Fruit fly (Drosophila melanogaster): ENCODE results near the gene Nbr.

Gene Nbr

DNA sequence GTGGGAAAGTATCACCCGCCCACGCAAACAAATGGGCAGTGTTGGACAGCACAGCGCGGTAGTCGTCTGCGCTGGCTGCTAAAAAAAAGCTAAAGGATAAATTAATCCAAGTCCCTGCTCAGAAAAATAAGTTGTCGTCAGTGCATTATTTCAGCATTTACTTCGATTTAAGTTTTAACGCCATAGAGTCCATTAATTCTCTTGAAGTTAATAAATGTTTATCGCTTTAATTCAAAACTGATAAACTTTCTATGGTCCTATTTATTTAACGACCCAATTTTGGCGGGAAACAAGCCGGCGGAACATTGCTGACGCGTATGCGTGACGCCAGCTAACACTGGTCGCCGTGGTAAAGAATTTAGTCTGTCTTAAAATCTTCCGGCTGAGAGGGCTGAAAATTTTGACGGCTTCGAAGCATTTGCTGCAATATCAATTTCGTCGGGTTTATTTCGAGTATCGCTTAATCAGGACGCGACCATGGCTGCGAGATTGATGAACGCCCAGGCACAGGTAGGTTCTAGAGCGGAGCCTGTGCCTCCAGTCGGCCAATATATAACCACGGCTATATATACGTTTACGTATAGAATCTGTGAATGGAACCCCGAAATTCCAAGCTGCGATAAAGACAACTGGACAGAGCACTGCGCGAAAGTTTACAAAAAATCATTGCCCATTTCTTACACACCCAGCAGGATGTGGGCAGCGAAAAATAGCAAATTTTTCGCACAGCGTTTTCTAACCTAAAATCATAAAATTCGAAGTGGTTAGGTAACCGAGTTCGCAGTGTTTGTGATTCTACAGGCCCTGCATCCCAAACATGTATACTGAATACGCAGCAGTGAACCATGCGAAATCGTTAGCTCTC, 5.6 kb upstream of the Nbr start, which contains the start of the genes mAcon1, CG43345 and CG43346 (continued):
- TF ChIP-seq insv (GFP tag; optimal IDR thresholded peaks at IDR 0.05) (peak in 1 of 2 experiments; percentile 34), B-H1 (GFP tag; IDR thresholded peaks at IDR 0.05) (peak; percentile 41; the same call in 1 of the 3 replicates), ase (GFP tag; IDR thresholded peaks at IDR 0.05) (no peak), Oli (tag; optimal IDR thresholded peaks at IDR 0.05) (peak; percentile 75), HmgD (GFP tag; optimal IDR thresholded peaks at IDR 0.05) (peak; percentile 88), pho (GFP tag; optimal IDR thresholded peaks at IDR 0.05) (peak; percentile 94), Lim3 (GFP tag; IDR thresholded peaks at IDR 0.05) (no peak), CG12236 (GFP tag; optimal IDR thresholded peaks at IDR 0.05) (peak; percentile 58), HLH3B (GFP tag; IDR thresholded peaks at IDR 0.05) (peak; percentile 46; the same call in 1 of the 2 replicates), NC2β (GFP tag; optimal IDR thresholded peaks at IDR 0.05) (peak; percentile 80), gcm2 (GFP tag; optimal IDR thresholded peaks at IDR 0.05) (peak; percentile 52), Xbp1 (GFP tag; optimal IDR thresholded peaks at IDR 0.05) (peak; percentile 84), CG4328 (GFP tag; optimal IDR thresholded peaks at IDR 0.05) (peak; percentile 77), CG8765 (GFP tag; IDR thresholded peaks at IDR 0.05) (peak; percentile 19; the same call in 1 of the 2 replicates), gcm (GFP tag; optimal IDR thresholded peaks at IDR 0.05) (no peak), MBD-R2 (GFP tag; IDR thresholded peaks at IDR 0.05) (peak; percentile 76), CG13624 (GFP tag; optimal IDR thresholded peaks at IDR 0.05) (peak; percentile 91), CG34376 (GFP tag; optimal IDR thresholded peaks at IDR 0.05) (peak; percentile 89), B-H2 (GFP tag; optimal IDR thresholded peaks at IDR 0.05) (peak; percentile 83), dmrt11E (tag; optimal IDR thresholded peaks at IDR 0.05) (peak; percentile 73), CG8944 (GFP tag; optimal IDR thresholded peaks at IDR 0.05) (peak; percentile 88), CG3726 (GFP tag; IDR thresholded peaks at IDR 0.05) (no peak), wdn (GFP tag; IDR thresholded peaks at IDR 0.05) (peak; percentile 58; the same call in 1 of the 2 replicates), CG11723 (GFP tag; optimal IDR thresholded peaks at IDR 0.05) (peak; percentile 72), Mad (GFP tag; optimal IDR thresholded peaks at IDR 0.05) (peak; percentile 88), CG4424 (GFP tag; optimal IDR thresholded peaks at IDR 0.05) (peak; percentile 80), row (GFP tag; IDR thresholded peaks at IDR 0.05) (peak; percentile 97), dimm (GFP tag; IDR thresholded peaks at IDR 0.05) (no peak), CG15514 (GFP tag; optimal IDR thresholded peaks at IDR 0.05) (peak; percentile 80), CG18262 (tag; optimal IDR thresholded peaks at IDR 0.05) (peak; percentile 73), Abd-B (GFP tag; optimal IDR thresholded peaks at IDR 0.05) (peak; percentile 89), chif (GFP tag; optimal IDR thresholded peaks at IDR 0.05) (peak; percentile 71 to 78), scrt (GFP tag; optimal IDR thresholded peaks at IDR 0.05) (no peak), CG8281 (tag; optimal IDR thresholded peaks at IDR 0.05) (peak; percentile 39), sna (GFP tag; IDR thresholded peaks at IDR 0.05; ENCODE audit: partially characterized antibody) (no peak), CG16813 (GFP tag; IDR thresholded peaks at IDR 0.05; ENCODE audit: partially characterized antibody) (no peak; the same call in 2 of the 3 replicates), CG31224 (GFP tag; IDR thresholded peaks at IDR 0.05) (peak; percentile 56), bsh (GFP tag; optimal IDR thresholded peaks at IDR 0.05) (peak; percentile 19 to 59), schlank (tag; optimal IDR thresholded peaks at IDR 0.05) (peak; percentile 76), oc (tag; optimal IDR thresholded peaks at IDR 0.05) (no peak), Hmx (GFP tag; optimal IDR thresholded peaks at IDR 0.05) (peak; percentile 34), Antp (GFP tag; optimal IDR thresholded peaks at IDR 0.05) (peak; percentile 87), CG3847 (GFP tag; IDR thresholded peaks at IDR 0.05) (peak; percentile 92), CG2129 (GFP tag; IDR thresholded peaks at IDR 0.05; ENCODE audit: partially characterized antibody) (no peak), CG17328 (GFP tag; IDR thresholded peaks at IDR 0.05) (0 out of 2 replicates have a peak, but pooled peaks have one; percentile 45), CG12942 (GFP tag; optimal IDR thresholded peaks at IDR 0.05) (peak; percentile 73), E2f2 (GFP tag; IDR thresholded peaks at IDR 0.05) (peak; percentile 82), pb (GFP tag; optimal IDR thresholded peaks at IDR 0.05) (peak; percentile 83), Side (GFP tag; optimal IDR thresholded peaks at IDR 0.05) (peak; percentile 82)
